Worm (Caenorhabditis elegans) whole organism, young adult: ENCODE data around the gene T04C9.1.

Experiments used
- F33H1.4 ChIP-seq: fragments of 200-800 bp; sonication (Bioruptor generic); IDR thresholded peaks from 2 replicates; pipeline ENCODE4 v1.3.6; 2022; ENCODE audit warnings: missing genetic modification reagents, missing genetic modification characterization, missing compliant biosample characterization
- ama-1 ChIP-seq, 3 experiments: fragments of 150-350 bp in 1 of 3; sonication (generic microtip) in 2 of 3; optimal IDR thresholded peaks; 2 replicates each; lab custom pipeline; 2014 to 2018; ENCODE audit warnings: missing biosample characterization in 2 of 3, missing genetic modification characterization in 2 of 3, missing genetic modification reagents in 2 of 3
- atf-7 ChIP-seq: sonication (generic microtip); optimal IDR thresholded peaks from 2 replicates; lab custom pipeline; 2017; ENCODE audit warnings: mild to moderate bottlenecking, missing genetic modification characterization, missing compliant biosample characterization
- cebp-2 ChIP-seq: fragments of 200-800 bp; sonication (Bioruptor generic); IDR thresholded peaks from 2 replicates; pipeline ENCODE4 v1.3.6; 2022; ENCODE audit warnings: missing genetic modification characterization, missing compliant biosample characterization
- ceh-58 ChIP-seq: fragments of 200-800 bp; sonication (Bioruptor generic); IDR thresholded peaks from 2 replicates; pipeline ENCODE4 v1.3.6; 2022; ENCODE audit warnings: missing genetic modification characterization, missing compliant biosample characterization
- chd-7 ChIP-seq: sonication (generic microtip); optimal IDR thresholded peaks from 2 replicates; lab custom pipeline; 2016; ENCODE audit warnings: mild to moderate bottlenecking, missing genetic modification characterization, moderate library complexity, missing compliant biosample characterization
- egl-18 ChIP-seq: fragments of 200-800 bp; sonication (Bioruptor generic); IDR thresholded peaks from 2 replicates; pipeline ENCODE4 v1.3.6; 2022; ENCODE audit warnings: missing genetic modification reagents, missing genetic modification characterization, missing compliant biosample characterization
- ekl-4 ChIP-seq: fragments of 200-800 bp; sonication (Bioruptor generic); IDR thresholded peaks from 2 replicates; pipeline ENCODE4 v1.3.6; 2022; ENCODE audit warnings: missing genetic modification reagents, missing genetic modification characterization, missing compliant biosample characterization
- lsy-27 ChIP-seq: sonication (generic microtip); optimal IDR thresholded peaks from 2 replicates; lab custom pipeline; 2017; ENCODE audit warnings: missing genetic modification characterization, mild to moderate bottlenecking, missing compliant biosample characterization, antibody characterized with exemption, missing genotype, borderline replicate concordance; ENCODE audit not compliant: insufficient read depth
- madf-10 ChIP-seq: sonication (generic microtip); optimal IDR thresholded peaks from 2 replicates; lab custom pipeline; 2016; ENCODE audit warnings: mild to moderate bottlenecking, missing genetic modification characterization, missing compliant biosample characterization
- nhr-27 ChIP-seq: fragments of 200-800 bp; sonication (Bioruptor generic); optimal IDR thresholded peaks from 2 replicates; lab custom pipeline; 2018; ENCODE audit warnings: mild to moderate bottlenecking, missing genetic modification characterization, moderate library complexity, missing compliant biosample characterization
- nhr-90 ChIP-seq: sonication (generic microtip); optimal IDR thresholded peaks from 2 replicates; lab custom pipeline; 2016; ENCODE audit warnings: missing genotype, mild to moderate bottlenecking, missing genetic modification characterization, missing compliant biosample characterization
- sea-2 ChIP-seq: fragments of 200-800 bp; sonication (Bioruptor generic); IDR thresholded peaks from 2 replicates; pipeline ENCODE4 v1.3.6; 2022; ENCODE audit warnings: missing genetic modification characterization, missing compliant biosample characterization
- tbx-9 ChIP-seq: sonication (generic microtip); optimal IDR thresholded peaks from 2 replicates; lab custom pipeline; 2016; ENCODE audit warnings: borderline replicate concordance, missing genetic modification characterization, inconsistent platforms, missing compliant biosample characterization

DNA sequence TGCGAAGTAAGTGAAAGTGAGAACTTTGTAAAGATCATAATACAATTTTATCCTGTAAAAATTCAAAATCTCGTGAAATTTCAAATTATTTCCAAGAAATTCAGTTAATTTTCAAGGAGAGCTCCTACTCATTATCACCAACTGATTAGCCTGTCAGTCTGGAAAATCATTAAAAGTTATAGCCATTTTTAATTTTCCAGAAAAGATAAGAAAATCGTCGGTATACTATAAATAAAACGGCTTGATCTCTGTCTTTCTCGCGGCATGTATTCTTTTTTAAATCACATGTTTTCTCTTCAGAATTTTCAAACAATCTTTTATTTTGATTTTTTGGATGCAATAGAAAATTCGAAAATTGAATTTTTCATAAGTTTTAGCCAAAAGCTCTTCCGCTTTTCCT, 44.0 kb upstream of the T04C9.1 start:
- TF ChIP-seq madf-10 (tag; lab: Kevin White, UChicago) (no peak), lsy-27 (no peak), ceh-58 (GFP tag; lab: Robert Waterston, UW) (no peak), atf-7 (tag; lab: Kevin White, UChicago) (no peak), tbx-9 (tag; lab: Kevin White, UChicago) (no peak), ama-1 (optimal IDR thresholded peaks at IDR 0.05; lab: Kevin White, UChicago) (no peak), ama-1 (GFP tag; optimal IDR thresholded peaks at IDR 0.05; lab: Kevin White, UChicago) (no peak), nhr-27 (tag; lab: Kevin White, UChicago) (no peak), cebp-2 (GFP tag; lab: Robert Waterston, UW) (no peak), sea-2 (no peak), F33H1.4 (no peak), chd-7 (tag; lab: Kevin White, UChicago) (no peak), egl-18 (GFP tag; lab: Robert Waterston, UW) (no peak), ekl-4 (GFP tag; lab: Robert Waterston, UW) (no peak), nhr-90 (tag; lab: Kevin White, UChicago) (no peak)
